Worm (Caenorhabditis elegans) whole organism, late embryonic: ENCODE data around the gene pals-33.

Source experiments
- F13H6.1 ChIP-seq: sonication (generic microtip); optimal IDR thresholded peaks from 2 replicates; lab custom pipeline; 2016; ENCODE audit warnings: missing genetic modification characterization, missing compliant biosample characterization
- T23F11.4 ChIP-seq: fragments of 200-800 bp; sonication (Bioruptor generic); optimal IDR thresholded peaks from 2 replicates; lab custom pipeline; 2018; ENCODE audit warnings: mild to moderate bottlenecking, missing genetic modification characterization, missing compliant biosample characterization

- TF ChIP-seq T23F11.4 (GFP tag; lab: Kevin White, UChicago) (no peak), F13H6.1 (tag; lab: Kevin White, UChicago) (no peak)
These were observed 40.7 kb upstream of the pals-33 start for ce11 chrV:3632249-3633030.
